Fruit fly (Drosophila melanogaster): ENCODE measurements around the gene Patr-1.

- TF ChIP-seq pad (GFP tag; optimal IDR thresholded peaks at IDR 0.05), result peak; percentile 1
- TF ChIP-seq cnc (optimal IDR thresholded peaks at IDR 0.05), result no peak
- no peak for TF ChIP-seq Clk (GFP tag; optimal IDR thresholded peaks at IDR 0.05)
- TF ChIP-seq cic (GFP tag; optimal IDR thresholded peaks at IDR 0.05), result peak; percentile 58
- peak; percentile 56 for TF ChIP-seq CG11617 (GFP tag; optimal IDR thresholded peaks at IDR 0.05)
- peak; percentile 33 for TF ChIP-seq toe (GFP tag; optimal IDR thresholded peaks at IDR 0.05)
- peak; percentile 57 for TF ChIP-seq CG12768 (GFP tag; optimal IDR thresholded peaks at IDR 0.05)
- TF ChIP-seq bab1 (GFP tag; optimal IDR thresholded peaks at IDR 0.05), result no peak
- no peak for TF ChIP-seq CG7045 (GFP tag; optimal IDR thresholded peaks at IDR 0.05)
- no peak for TF ChIP-seq kay (GFP tag; ENCODE audit: borderline replicate concordance)
- peak; percentile 4 for TF ChIP-seq CG33017 (tag; optimal IDR thresholded peaks at IDR 0.05)
- TF ChIP-seq tj (GFP tag; optimal IDR thresholded peaks at IDR 0.05), result peak; percentile 68
These were observed 15.9 kb downstream of the Patr-1 start for dm6 chr3R:17059100-17059810.

All from whole organism, adult.